Worm (Caenorhabditis elegans) whole organism, early embryonic: Measurements from ENCODE around the gene Y57E12AR.1.

Experiments used
- B0310.2 ChIP-seq: sonication (generic microtip); optimal IDR thresholded peaks from 2 replicates; lab custom pipeline; 2016; ENCODE audit warnings: mild to moderate bottlenecking, missing genetic modification characterization, missing compliant biosample characterization
- ama-1 ChIP-seq: fragments of 150-350 bp; optimal IDR thresholded peaks from 2 replicates; lab custom pipeline; 2014
- ceh-13 ChIP-seq: fragments of 200-800 bp; sonication (Bioruptor generic); optimal IDR thresholded peaks from 2 replicates; lab custom pipeline; 2018; ENCODE audit warnings: mild to moderate bottlenecking, missing genetic modification characterization, missing compliant biosample characterization
- ceh-36 ChIP-seq: sonication (generic microtip); optimal IDR thresholded peaks from 2 replicates; lab custom pipeline; 2016; ENCODE audit warnings: missing genetic modification characterization, inconsistent platforms, missing compliant biosample characterization
- hmbx-1 ChIP-seq: sonication (generic microtip); optimal IDR thresholded peaks from 2 replicates; lab custom pipeline; 2016; ENCODE audit warnings: mild to moderate bottlenecking, missing genetic modification characterization, missing compliant biosample characterization
- hmg-4 ChIP-seq: fragments of 200-800 bp; sonication (Bioruptor generic); optimal IDR thresholded peaks from 2 replicates; lab custom pipeline; 2018; ENCODE audit warnings: mild to moderate bottlenecking, missing genetic modification characterization, missing compliant biosample characterization
- hnd-1 ChIP-seq: sonication (generic microtip); optimal IDR thresholded peaks from 2 replicates; lab custom pipeline; 2016; ENCODE audit warnings: missing genetic modification characterization, missing compliant biosample characterization
- pes-1 ChIP-seq: fragments of 200-800 bp; sonication (Bioruptor generic); IDR thresholded peaks from 2 replicates; pipeline ENCODE4 v1.3.6; 2022; ENCODE audit warnings: missing genetic modification reagents, missing genetic modification characterization, missing compliant biosample characterization
- tbx-11 ChIP-seq: fragments of 200-800 bp; sonication (Bioruptor generic); IDR thresholded peaks from 2 replicates; pipeline ENCODE4 v1.3.6; 2022; ENCODE audit warnings: missing genetic modification characterization, missing compliant biosample characterization
- tra-4 ChIP-seq: sonication (generic microtip); optimal IDR thresholded peaks from 2 replicates; lab custom pipeline; 2017; ENCODE audit warnings: missing genetic modification characterization, missing compliant biosample characterization

Y57E12AR.1 gene

ce11 chrV:7015872-7016271 is 49.3 kb downstream of the Y57E12AR.1 start, which contains the start of gene C33G8.13:
Gene C33G8.13, minus strand, starts transcription at chrV:7015972.
- TF ChIP-seq B0310.2 (tag; lab: Kevin White, UChicago) (no peak), pes-1 (GFP tag; lab: Robert Waterston, UW) (no peak), ceh-36 (tag; lab: Kevin White, UChicago) (no peak), hnd-1 (tag; lab: Kevin White, UChicago) (no peak), ceh-13 (GFP tag; lab: Kevin White, UChicago) (no peak), tbx-11 (GFP tag; lab: Robert Waterston, UW) (no peak), tra-4 (tag; lab: Kevin White, UChicago) (no peak), ama-1 (lab: Kevin White, UChicago) (no peak), hmg-4 (GFP tag; lab: Kevin White, UChicago) (no peak), hmbx-1 (tag; lab: Kevin White, UChicago) (no peak)
